Worm (Caenorhabditis elegans) whole organism, L2 larva: Measurements from ENCODE around the gene glc-3.

Experiments
- F13H6.1 ChIP-seq: sonication (generic microtip); optimal IDR thresholded peaks from 2 replicates; lab custom pipeline; 2016; ENCODE audit warnings: missing genetic modification characterization, missing compliant biosample characterization
- R02D3.7 ChIP-seq: fragments of 150-350 bp; optimal IDR thresholded peaks from 2 replicates; lab custom pipeline; 2014; ENCODE audit warnings: missing biosample characterization, missing genetic modification characterization
- Y55F3AM.14 ChIP-seq: fragments of 200-800 bp; sonication (Bioruptor generic); optimal IDR thresholded peaks from 2 replicates; lab custom pipeline; 2018; ENCODE audit warnings: mild to moderate bottlenecking, missing genetic modification characterization, missing compliant biosample characterization
- alr-1 ChIP-seq: fragments of 150-350 bp; optimal IDR thresholded peaks from 2 replicates; lab custom pipeline; 2014; ENCODE audit warnings: missing biosample characterization, missing genetic modification characterization
- aly-2 ChIP-seq: fragments of 150-350 bp; optimal IDR thresholded peaks from 2 replicates; lab custom pipeline; 2014; ENCODE audit warnings: missing biosample characterization, missing genetic modification characterization
- blmp-1 ChIP-seq: sonication (generic microtip); optimal IDR thresholded peaks from 2 replicates; lab custom pipeline; 2017; ENCODE audit warnings: missing genetic modification characterization, mild to moderate bottlenecking, missing compliant biosample characterization, antibody characterized with exemption, moderate library complexity; ENCODE audit not compliant: insufficient read depth
- ceh-16 ChIP-seq: fragments of 150-350 bp; optimal IDR thresholded peaks from 2 replicates; lab custom pipeline; 2014; ENCODE audit warnings: missing biosample characterization, missing genetic modification characterization
- ceh-82 ChIP-seq: fragments of 150-350 bp; optimal IDR thresholded peaks from 2 replicates; lab custom pipeline; 2014; ENCODE audit warnings: missing biosample characterization, missing genetic modification characterization
- egl-27 ChIP-seq: sonication (generic microtip); optimal IDR thresholded peaks from 3 replicates; lab custom pipeline; 2017; ENCODE audit warnings: missing biosample characterization, missing genetic modification reagents, missing genetic modification characterization
- elt-3 ChIP-seq: sonication (generic microtip); optimal IDR thresholded peaks from 2 replicates; lab custom pipeline; 2017; ENCODE audit warnings: missing biosample characterization, missing genetic modification characterization
- gmeb-1 ChIP-seq: fragments of 150-350 bp; optimal IDR thresholded peaks from 2 replicates; lab custom pipeline; 2014; ENCODE audit warnings: missing biosample characterization, missing genetic modification characterization
- lin-11 ChIP-seq: fragments of 150-350 bp; sonication (generic microtip); optimal IDR thresholded peaks from 2 replicates; lab custom pipeline; 2014; ENCODE audit warnings: missing biosample characterization, missing genetic modification characterization, inconsistent platforms, mixed read lengths
- lin-39 ChIP-seq: fragments of 150-350 bp; optimal IDR thresholded peaks from 2 replicates; lab custom pipeline; 2014; ENCODE audit warnings: missing biosample characterization, missing genetic modification reagents, missing genetic modification characterization
- lsy-2 ChIP-seq, 2 experiments: fragments of 150-350 bp in 1 of 2; sonication (generic microtip) in 1 of 2; optimal IDR thresholded peaks; 2 replicates each; lab custom pipeline; 2014 to 2017; ENCODE audit warnings: missing biosample characterization in 2 of 2, missing genetic modification characterization in 2 of 2
- mdl-1 ChIP-seq, 2 experiments: fragments of 150-350 bp in 1 of 2; sonication (generic microtip) in 1 of 2; optimal IDR thresholded peaks; 2 replicates each; lab custom pipeline; 2017; ENCODE audit warnings: missing biosample characterization in 2 of 2, missing genetic modification characterization in 2 of 2
- nhr-10 ChIP-seq: sonication (generic microtip); optimal IDR thresholded peaks from 2 replicates; lab custom pipeline; 2017; ENCODE audit warnings: missing biosample characterization, missing genetic modification characterization
- nhr-11 ChIP-seq: fragments of 150-350 bp; optimal IDR thresholded peaks from 2 replicates; lab custom pipeline; 2014; ENCODE audit warnings: missing biosample characterization, missing genetic modification characterization
- nhr-12 ChIP-seq: fragments of 150-350 bp; optimal IDR thresholded peaks from 2 replicates; lab custom pipeline; 2014; ENCODE audit warnings: missing biosample characterization, missing genetic modification characterization
- nhr-129 ChIP-seq: fragments of 150-350 bp; optimal IDR thresholded peaks from 2 replicates; lab custom pipeline; 2014; ENCODE audit warnings: missing biosample characterization, missing genetic modification characterization
- nhr-23 ChIP-seq: fragments of 150-350 bp; optimal IDR thresholded peaks from 2 replicates; lab custom pipeline; 2014; ENCODE audit warnings: missing biosample characterization, missing genetic modification reagents, missing genetic modification characterization
- nhr-237 ChIP-seq: fragments of 150-350 bp; optimal IDR thresholded peaks from 2 replicates; lab custom pipeline; 2014; ENCODE audit warnings: missing biosample characterization, missing genetic modification characterization
- nhr-25 ChIP-seq: fragments of 150-350 bp; sonication (generic microtip); optimal IDR thresholded peaks from 3 replicates; lab custom pipeline; 2014; ENCODE audit warnings: missing biosample characterization, missing genetic modification characterization
- nhr-6 ChIP-seq: fragments of 150-350 bp; optimal IDR thresholded peaks from 2 replicates; lab custom pipeline; 2014; ENCODE audit warnings: missing biosample characterization, missing genetic modification characterization
- nhr-77 ChIP-seq: fragments of 150-350 bp; optimal IDR thresholded peaks from 2 replicates; lab custom pipeline; 2014; ENCODE audit warnings: missing biosample characterization, missing genetic modification characterization
- peb-1 ChIP-seq: fragments of 150-350 bp; optimal IDR thresholded peaks from 2 replicates; lab custom pipeline; 2014; ENCODE audit warnings: missing biosample characterization, missing genetic modification characterization
- sem-4 ChIP-seq: fragments of 150-350 bp; optimal IDR thresholded peaks from 2 replicates; lab custom pipeline; 2014; ENCODE audit warnings: missing biosample characterization, missing genetic modification reagents, missing genetic modification characterization
- skn-1 ChIP-seq: sonication (generic microtip); optimal IDR thresholded peaks from 2 replicates; lab custom pipeline; 2017; ENCODE audit warnings: missing biosample characterization, missing genetic modification characterization
- sma-3 ChIP-seq: sonication (generic microtip); optimal IDR thresholded peaks from 2 replicates; lab custom pipeline; 2016; ENCODE audit warnings: missing genetic modification reagents, missing genetic modification characterization, missing compliant biosample characterization
- sma-9 ChIP-seq, 2 experiments: fragments of 150-350 bp in 1 of 2; sonication (generic microtip) in 1 of 2; optimal IDR thresholded peaks; 2 replicates each; lab custom pipeline; 2014 to 2016; ENCODE audit warnings: missing genetic modification characterization in 2 of 2, mild to moderate bottlenecking in 1 of 2, missing biosample characterization in 1 of 2, missing compliant biosample characterization in 1 of 2, missing genetic modification reagents in 1 of 2, moderate library complexity in 1 of 2
- snpc-4 ChIP-seq: fragments of 150-350 bp; optimal IDR thresholded peaks from 2 replicates; lab custom pipeline; 2014; ENCODE audit warnings: missing biosample characterization, missing genetic modification characterization
- unc-39 ChIP-seq: fragments of 150-350 bp; optimal IDR thresholded peaks from 2 replicates; lab custom pipeline; 2014; ENCODE audit warnings: missing biosample characterization, missing genetic modification characterization
- unc-55 ChIP-seq: fragments of 150-350 bp; sonication (generic microtip); optimal IDR thresholded peaks from 3 replicates; lab custom pipeline; 2014; ENCODE audit warnings: missing biosample characterization, missing genetic modification reagents, missing genetic modification characterization
- unc-62 ChIP-seq: fragments of 150-350 bp; optimal IDR thresholded peaks from 2 replicates; lab custom pipeline; 2014; ENCODE audit warnings: missing biosample characterization, missing genetic modification reagents, missing genetic modification characterization
- ztf-1 ChIP-seq: fragments of 200-800 bp; sonication (Bioruptor generic); conservative IDR thresholded peaks from 2 replicates; pipeline ENCODE4 v1.3.6; 2022; ENCODE audit warnings: missing genetic modification characterization, missing compliant biosample characterization
- ztf-11 ChIP-seq: sonication (generic microtip); optimal IDR thresholded peaks from 2 replicates; lab custom pipeline; 2017; ENCODE audit warnings: missing biosample characterization, missing genetic modification characterization
- ztf-4 ChIP-seq: fragments of 150-350 bp; optimal IDR thresholded peaks from 2 replicates; lab custom pipeline; 2014; ENCODE audit warnings: missing biosample characterization, missing genetic modification characterization

glc-3 gene

DNA sequence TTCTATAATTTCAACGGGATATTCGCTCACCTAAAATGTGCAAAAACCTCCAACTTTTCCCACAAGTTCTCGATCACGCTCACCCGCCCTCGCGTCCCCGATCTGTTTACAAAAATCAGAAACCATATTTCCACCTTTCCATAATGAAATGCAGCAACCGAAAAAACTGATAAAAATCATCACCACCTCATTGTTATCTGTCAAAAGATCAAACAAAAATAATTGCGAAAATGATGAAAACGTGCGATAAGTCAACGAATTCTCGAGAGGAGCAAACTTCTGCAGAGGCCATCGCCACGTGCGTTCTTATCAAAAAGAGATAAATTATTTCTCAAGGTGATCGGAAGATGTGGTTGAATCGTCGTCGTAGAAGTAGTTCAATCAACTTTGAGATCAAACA lies 28.5 kb downstream of the glc-3 start (continued):
- TF ChIP-seq elt-3 (tag; lab: Kevin White, UChicago) (no peak), nhr-23 (tag; lab: Kevin White, UChicago) (peak; percentile 90), ceh-16 (tag; lab: Kevin White, UChicago) (peak; percentile 92), unc-55 (GFP tag; lab: Kevin White, UChicago) (no peak), ztf-4 (tag; lab: Kevin White, UChicago) (no peak), F13H6.1 (no peak), ceh-82 (tag; lab: Kevin White, UChicago) (no peak)

DNA sequence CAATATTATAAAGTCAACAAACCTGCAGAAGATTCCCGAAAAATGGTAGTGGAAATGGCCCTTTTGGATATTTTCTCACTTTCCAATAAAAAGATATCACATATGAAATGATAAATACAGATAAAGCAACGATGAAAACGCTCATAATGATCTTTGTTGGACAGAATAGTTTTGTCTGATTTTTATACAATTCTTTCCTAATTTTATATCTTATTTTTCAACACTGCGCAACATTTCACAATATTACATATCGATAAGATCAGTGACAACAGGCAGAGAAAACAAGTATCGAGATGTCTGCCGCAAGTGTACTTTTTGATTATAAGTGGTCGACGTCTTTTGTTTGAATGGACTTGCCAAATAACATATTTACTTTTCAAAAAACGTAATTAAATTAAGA lies 30.4 kb downstream of the glc-3 start, which contains the start of gene cyp-14A5:
Gene cyp-14A5 (minus strand): TSS at position 163 of the 400 bp plus-strand sequence.
- TF ChIP-seq nhr-129 (peak; percentile 26), sma-9 (GFP tag; optimal IDR thresholded peaks at IDR 0.05; lab: Kevin White, UChicago) (no peak), sma-9 (tag; optimal IDR thresholded peaks at IDR 0.05; lab: Kevin White, UChicago) (no peak)

DNA sequence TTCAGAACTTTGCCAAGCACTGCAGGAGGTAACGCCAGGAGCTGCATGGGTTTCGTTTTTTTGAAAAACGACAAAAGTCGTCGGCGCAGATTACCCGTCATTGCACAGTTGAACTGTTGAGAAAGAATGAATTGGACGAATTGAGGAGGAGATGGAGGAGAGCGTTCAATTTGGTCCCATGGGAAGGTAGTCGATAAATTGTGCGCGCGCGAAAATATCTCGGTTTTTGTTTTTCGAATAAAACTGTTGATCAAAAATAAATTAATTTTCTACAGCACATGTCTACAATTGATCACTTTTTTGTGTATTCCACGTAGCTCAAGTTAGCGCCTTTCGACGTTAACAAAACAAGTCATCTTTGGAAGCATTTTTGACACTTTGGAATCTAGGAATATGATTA lies 33.6 kb downstream of the glc-3 start, which contains the start of gene F08F3.6:
Gene F08F3.6 (minus strand): TSS at position 153 of the 400 bp plus-strand sequence.
- no peak for TF ChIP-seq ceh-82 (tag; lab: Kevin White, UChicago)
- TF ChIP-seq F13H6.1: no peak
- no peak for TF ChIP-seq egl-27 (tag; lab: Kevin White, UChicago)
- no peak for TF ChIP-seq lsy-2 (tag; optimal IDR thresholded peaks at IDR 0.05; lab: Kevin White, UChicago)
- TF ChIP-seq ztf-1 (GFP tag; lab: Robert Waterston, UW): no peak
- TF ChIP-seq sem-4: no peak
- TF ChIP-seq unc-55 (GFP tag; lab: Kevin White, UChicago): no peak
- no peak for TF ChIP-seq lin-39 (tag; lab: Kevin White, UChicago)
- TF ChIP-seq nhr-6 (tag; lab: Kevin White, UChicago): no peak
- TF ChIP-seq alr-1 (tag; lab: Kevin White, UChicago): no peak
- TF ChIP-seq lin-11 (tag; lab: Kevin White, UChicago): no peak
- no peak for TF ChIP-seq R02D3.7 (tag; lab: Kevin White, UChicago)
- TF ChIP-seq nhr-237 (tag; lab: Kevin White, UChicago): no peak
- no peak for TF ChIP-seq ztf-11 (tag; lab: Kevin White, UChicago)
- no peak for TF ChIP-seq ceh-16 (tag; lab: Kevin White, UChicago)
- no peak for TF ChIP-seq nhr-77 (tag; lab: Kevin White, UChicago)
- TF ChIP-seq aly-2 (tag; lab: Kevin White, UChicago): no peak

DNA sequence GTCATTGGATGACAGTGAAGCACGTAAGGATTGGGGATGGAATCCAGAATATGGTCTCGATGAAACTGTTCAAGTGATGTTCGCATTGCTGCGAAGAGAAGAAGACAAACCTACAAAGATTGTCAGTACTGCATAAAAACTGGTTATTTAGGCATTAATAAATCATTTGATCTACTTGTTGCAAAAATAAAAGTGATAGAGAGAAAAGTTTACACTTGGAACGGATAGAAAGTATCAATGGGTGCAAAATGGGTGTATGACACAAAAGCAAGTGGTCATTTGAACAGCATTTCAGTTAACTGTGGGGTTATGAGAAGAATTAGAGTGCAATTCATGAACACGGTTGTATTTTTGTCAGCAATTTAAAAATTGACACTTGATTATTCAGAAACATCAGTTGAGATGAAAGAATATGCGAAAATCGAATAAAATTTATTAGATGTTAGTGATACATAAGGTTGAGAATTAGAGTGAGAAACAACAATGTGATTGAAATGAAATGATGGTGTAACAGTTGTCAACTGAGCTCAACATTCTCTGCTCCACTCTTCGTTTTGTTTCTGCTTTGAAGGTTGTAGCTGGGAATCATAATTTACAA lies 40.6 kb downstream of the glc-3 start, which contains the start of gene F08F3.10:
Gene F08F3.10 (plus strand): TSS at position 548 of the 598 bp plus-strand sequence.
- TF ChIP-seq nhr-129 (no peak), nhr-237 (tag; lab: Kevin White, UChicago) (no peak), gmeb-1 (tag; lab: Kevin White, UChicago) (no peak), blmp-1 (tag; lab: Kevin White, UChicago) (peak; percentile 44), skn-1 (no peak), sem-4 (no peak), sma-9 (GFP tag; optimal IDR thresholded peaks at IDR 0.05; lab: Kevin White, UChicago) (peak; percentile 69), sma-9 (tag; optimal IDR thresholded peaks at IDR 0.05; lab: Kevin White, UChicago) (no peak), nhr-11 (tag; lab: Kevin White, UChicago) (no peak), ztf-11 (tag; lab: Kevin White, UChicago) (no peak), snpc-4 (tag; lab: Kevin White, UChicago) (no peak), nhr-10 (tag; lab: Kevin White, UChicago) (no peak), unc-62 (GFP tag; lab: Kevin White, UChicago) (no peak), nhr-12 (tag; lab: Kevin White, UChicago) (no peak), peb-1 (tag; lab: Kevin White, UChicago) (no peak), mdl-1 (tag; optimal IDR thresholded peaks at IDR 0.05; lab: Kevin White, UChicago) (no peak), egl-27 (tag; lab: Kevin White, UChicago) (no peak), unc-39 (tag; lab: Kevin White, UChicago) (no peak), Y55F3AM.14 (GFP tag; lab: Kevin White, UChicago) (no peak), sma-3 (GFP tag; lab: Kevin White, UChicago) (no peak), aly-2 (tag; lab: Kevin White, UChicago) (no peak), alr-1 (tag; lab: Kevin White, UChicago) (no peak), nhr-25 (tag; lab: Kevin White, UChicago) (peak; percentile 34), ztf-4 (tag; lab: Kevin White, UChicago) (no peak)
